Fruit fly (Drosophila melanogaster) whole organism, embryonic: ENCODE data around the gene CG6149.

Experiments
- CG10147 ChIP-seq: fragments of 200-800 bp; sonication (Bioruptor generic); optimal IDR thresholded peaks from 2 replicates; lab custom pipeline; 2019; ENCODE audit warnings: missing biosample characterization, mild to moderate bottlenecking, missing genetic modification characterization, moderate library complexity
- CG10267 ChIP-seq: fragments of 200-800 bp; sonication (Bioruptor generic); optimal IDR thresholded peaks from 2 replicates; lab custom pipeline; 2018; ENCODE audit warnings: missing biosample characterization, mild to moderate bottlenecking, missing genetic modification characterization, moderate library complexity
- CG11093 ChIP-seq: fragments of 200-800 bp; sonication (Bioruptor generic); IDR thresholded peaks from 3 replicates; pipeline ENCODE4 v1.3.6; 2022; ENCODE audit warnings: missing biosample characterization, missing genetic modification characterization
- CG11723 ChIP-seq: fragments of 200-800 bp; sonication (Bioruptor generic); optimal IDR thresholded peaks from 2 replicates; lab custom pipeline; 2017; ENCODE audit warnings: missing biosample characterization, mild to moderate bottlenecking, missing genetic modification characterization
- CG12236 ChIP-seq: fragments of 200-800 bp; sonication (Bioruptor generic); optimal IDR thresholded peaks from 2 replicates; lab custom pipeline; 2016; ENCODE audit warnings: missing biosample characterization, missing genetic modification characterization
- CG13775 ChIP-seq: fragments of 200-800 bp; sonication (Bioruptor generic); optimal IDR thresholded peaks from 3 replicates; lab custom pipeline; 2017; ENCODE audit warnings: missing biosample characterization, mild to moderate bottlenecking, missing genetic modification characterization
- CG14050 ChIP-seq: fragments of 200-800 bp; sonication (Bioruptor generic); IDR thresholded peaks from 3 replicates; pipeline ENCODE4 v1.3.6; 2022; ENCODE audit warnings: missing biosample characterization, missing genetic modification characterization
- CG15601 ChIP-seq: fragments of 200-800 bp; sonication (Bioruptor generic); optimal IDR thresholded peaks from 3 replicates; lab custom pipeline; 2019; ENCODE audit warnings: missing biosample characterization, mild to moderate bottlenecking, missing genetic modification characterization, moderate library complexity
- CG1647 ChIP-seq: fragments of 200-800 bp; sonication (Bioruptor generic); optimal IDR thresholded peaks from 3 replicates; lab custom pipeline; 2016; ENCODE audit warnings: missing biosample characterization, missing genetic modification characterization
- CG17186 ChIP-seq: fragments of 200-800 bp; sonication (Bioruptor generic); optimal IDR thresholded peaks from 3 replicates; lab custom pipeline; 2017; ENCODE audit warnings: missing biosample characterization, missing genetic modification reagents, missing genetic modification characterization
- CG17328 ChIP-seq: fragments of 200-800 bp; sonication (Bioruptor generic); IDR thresholded peaks from 2 replicates; pipeline ENCODE4 v1.3.6; 2022; ENCODE audit warnings: missing biosample characterization, missing genetic modification characterization
- CG17568 ChIP-seq: fragments of 200-800 bp; sonication (Bioruptor generic); optimal IDR thresholded peaks from 2 replicates; lab custom pipeline; 2018; ENCODE audit warnings: missing biosample characterization, mild to moderate bottlenecking, missing genetic modification characterization, moderate library complexity
- CG17829 ChIP-seq: fragments of 200-800 bp; optimal IDR thresholded peaks from 2 replicates; lab custom pipeline; 2019; ENCODE audit warnings: missing biosample characterization, mild to moderate bottlenecking, missing genetic modification characterization, moderate library complexity
- CG2120 ChIP-seq: fragments of 200-800 bp; sonication (Bioruptor generic); optimal IDR thresholded peaks from 3 replicates; lab custom pipeline; 2016; ENCODE audit warnings: missing biosample characterization, missing genetic modification characterization
- CG2712 ChIP-seq: fragments of 200-800 bp; optimal IDR thresholded peaks from 3 replicates; lab custom pipeline; 2019; ENCODE audit warnings: missing biosample characterization, mild to moderate bottlenecking, missing genetic modification characterization, moderate library complexity
- CG31441 ChIP-seq: fragments of 200-800 bp; sonication (Bioruptor generic); IDR thresholded peaks from 2 replicates; pipeline ENCODE4 v1.3.6; 2022; ENCODE audit warnings: missing biosample characterization, missing genetic modification characterization
- CG32767 ChIP-seq: fragments of 200-800 bp; sonication (Bioruptor generic); IDR thresholded peaks from 2 replicates; pipeline ENCODE4 v1.3.6; 2022; ENCODE audit warnings: missing biosample characterization, missing genetic modification characterization
- CG33557 ChIP-seq: fragments of 200-800 bp; sonication (Bioruptor generic); optimal IDR thresholded peaks from 2 replicates; lab custom pipeline; 2019; ENCODE audit warnings: missing biosample characterization, mild to moderate bottlenecking, missing genetic modification characterization, moderate library complexity
- CG5245 ChIP-seq: fragments of 200-800 bp; sonication (Bioruptor generic); optimal IDR thresholded peaks from 3 replicates; lab custom pipeline; 2016; ENCODE audit warnings: missing biosample characterization, missing genetic modification characterization
- CG6654 ChIP-seq: fragments of 200-800 bp; sonication (Bioruptor generic); optimal IDR thresholded peaks from 2 replicates; lab custom pipeline; 2017; ENCODE audit warnings: missing biosample characterization, mild to moderate bottlenecking, missing genetic modification characterization
- CG6813 ChIP-seq: fragments of 200-800 bp; sonication (Bioruptor generic); optimal IDR thresholded peaks from 2 replicates; lab custom pipeline; 2017; ENCODE audit warnings: missing biosample characterization, missing genetic modification characterization, mild to moderate bottlenecking, moderate library complexity, missing genetic modification reagents
- CG7556 ChIP-seq: fragments of 200-800 bp; sonication (Bioruptor generic); optimal IDR thresholded peaks from 2 replicates; lab custom pipeline; 2017; ENCODE audit warnings: missing biosample characterization, mild to moderate bottlenecking, missing genetic modification characterization
- CG8089 ChIP-seq: fragments of 200-800 bp; sonication (Bioruptor generic); optimal IDR thresholded peaks from 3 replicates; lab custom pipeline; 2016; ENCODE audit warnings: missing biosample characterization, missing genetic modification characterization
- D19A ChIP-seq: fragments of 200-800 bp; optimal IDR thresholded peaks from 3 replicates; lab custom pipeline; 2019; ENCODE audit warnings: missing biosample characterization, mild to moderate bottlenecking, missing genetic modification characterization, moderate library complexity
- Dip3 ChIP-seq: fragments of 200-800 bp; sonication (Bioruptor generic); optimal IDR thresholded peaks from 3 replicates; lab custom pipeline; 2016; ENCODE audit warnings: missing biosample characterization, missing genetic modification characterization
- Fer3 ChIP-seq: fragments of 200-800 bp; sonication (Bioruptor generic); optimal IDR thresholded peaks from 2 replicates; lab custom pipeline; 2018; ENCODE audit warnings: missing biosample characterization, mild to moderate bottlenecking, missing genetic modification characterization, moderate library complexity
- Gug ChIP-seq: fragments of 200-800 bp; sonication (Bioruptor generic); IDR thresholded peaks from 4 replicates; pipeline ENCODE4 v1.3.6; 2022; ENCODE audit warnings: missing biosample characterization, missing genetic modification characterization
- HHEX ChIP-seq: fragments of 200-800 bp; sonication (Bioruptor generic); optimal IDR thresholded peaks from 3 replicates; lab custom pipeline; 2017; ENCODE audit warnings: missing biosample characterization, mild to moderate bottlenecking, missing genetic modification characterization, missing genetic modification reagents
- Hr51 ChIP-seq, 2 experiments: fragments of 200-800 bp; sonication (Bioruptor generic); optimal IDR thresholded peaks; 2 replicates in 1 of 2; 3 replicates in 1 of 2; lab custom pipeline; 2016 to 2018; ENCODE audit warnings: missing biosample characterization in 2 of 2, missing genetic modification characterization in 2 of 2, mild to moderate bottlenecking in 1 of 2, moderate library complexity in 1 of 2
- Hr78 ChIP-seq, 2 experiments: fragments of 200-800 bp in 1 of 2; fragments of >200 bp in 1 of 2; sonication (Bioruptor generic) in 1 of 2; optimal IDR thresholded peaks; 2 replicates each; lab custom pipeline; 2017 to 2019; ENCODE audit warnings: missing biosample characterization in 2 of 2, missing genetic modification characterization in 2 of 2, mild to moderate bottlenecking in 1 of 2, moderate library complexity in 1 of 2
- MBD-R2 ChIP-seq: fragments of 200-800 bp; sonication (Bioruptor generic); IDR thresholded peaks from 2 replicates; pipeline ENCODE4 v1.3.6; 2022; ENCODE audit warnings: missing biosample characterization, missing genetic modification characterization
- Opbp ChIP-seq: fragments of 200-800 bp; sonication (Bioruptor generic); IDR thresholded peaks from 3 replicates; pipeline ENCODE4 v1.3.6; 2022; ENCODE audit warnings: missing biosample characterization, missing genetic modification characterization; ENCODE audit not compliant: partially characterized antibody
- Sox100B ChIP-seq: fragments of 200-800 bp; sonication (Bioruptor generic); optimal IDR thresholded peaks from 3 replicates; lab custom pipeline; 2018; ENCODE audit warnings: missing biosample characterization, mild to moderate bottlenecking, missing genetic modification characterization
- bowl ChIP-seq: fragments of 200-800 bp; sonication (Bioruptor generic); IDR thresholded peaks from 2 replicates; pipeline ENCODE4 v1.3.6; 2022; ENCODE audit warnings: missing biosample characterization, missing genetic modification characterization
- cad ChIP-seq: fragments of >200 bp; optimal IDR thresholded peaks from 2 replicates; lab custom pipeline; 2017; ENCODE audit warnings: missing biosample characterization, missing genetic modification characterization
- dmrt99B ChIP-seq: fragments of 200-800 bp; sonication (Bioruptor generic); optimal IDR thresholded peaks from 2 replicates; lab custom pipeline; 2018; ENCODE audit warnings: missing biosample characterization, mild to moderate bottlenecking, missing genetic modification characterization, moderate library complexity
- grau ChIP-seq: fragments of 200-800 bp; optimal IDR thresholded peaks from 3 replicates; lab custom pipeline; 2019; ENCODE audit warnings: missing biosample characterization, mild to moderate bottlenecking, missing genetic modification characterization, moderate library complexity
- hkb ChIP-seq, 2 experiments: fragments of 200-800 bp in 1 of 2; fragments of >200 bp in 1 of 2; sonication (Bioruptor generic) in 1 of 2; IDR thresholded peaks in 1 of 2; optimal IDR thresholded peaks in 1 of 2; 2 replicates each; pipeline versions ENCODE4 v1.3.6 to Lab custom; 2017 to 2022; ENCODE audit warnings: missing biosample characterization in 1 of 2, missing genetic modification characterization in 1 of 2
- ind ChIP-seq: fragments of 200-800 bp; sonication (Bioruptor generic); optimal IDR thresholded peaks from 3 replicates; lab custom pipeline; 2016; ENCODE audit warnings: missing biosample characterization, missing genetic modification characterization
- jigr1 ChIP-seq: fragments of 200-800 bp; sonication (Bioruptor generic); IDR thresholded peaks from 3 replicates; pipeline ENCODE4 v1.3.6; 2022; ENCODE audit warnings: missing biosample characterization, missing genetic modification characterization
- lab ChIP-seq: fragments of 200-800 bp; sonication (Bioruptor generic); optimal IDR thresholded peaks from 3 replicates; lab custom pipeline; 2017; ENCODE audit warnings: missing biosample characterization, missing genetic modification characterization, mild to moderate bottlenecking, moderate library complexity, missing genetic modification reagents
- maf-S ChIP-seq: fragments of 200-800 bp; sonication (Bioruptor generic); optimal IDR thresholded peaks from 2 replicates; lab custom pipeline; 2016; ENCODE audit warnings: missing biosample characterization, missing genetic modification characterization
- mam ChIP-seq: fragments of 200-800 bp; sonication (Bioruptor generic); optimal IDR thresholded peaks from 3 replicates; lab custom pipeline; 2016; ENCODE audit warnings: missing biosample characterization, missing genetic modification characterization
- pan ChIP-seq, 4 experiments: fragments of >200 bp in 3 of 4; fragments of 200-800 bp in 1 of 4; sonication (Bioruptor generic) in 1 of 4; optimal IDR thresholded peaks in 3 of 4; IDR thresholded peaks in 1 of 4; 2 replicates each; pipeline versions ENCODE4 v1.3.6 to Lab custom; 2017 to 2022; ENCODE audit warnings: missing biosample characterization in 2 of 4, missing genetic modification characterization in 2 of 4, mixed read lengths in 1 of 4
- pb ChIP-seq: fragments of 200-800 bp; sonication (Bioruptor generic); optimal IDR thresholded peaks from 3 replicates; lab custom pipeline; 2016; ENCODE audit warnings: missing biosample characterization, missing genetic modification characterization
- phol ChIP-seq: fragments of 200-800 bp; sonication (Bioruptor generic); optimal IDR thresholded peaks from 3 replicates; lab custom pipeline; 2018; ENCODE audit warnings: missing biosample characterization, mild to moderate bottlenecking, missing genetic modification characterization, moderate library complexity
- unpg ChIP-seq: fragments of 200-800 bp; sonication (Bioruptor generic); optimal IDR thresholded peaks from 3 replicates; lab custom pipeline; 2018; ENCODE audit warnings: missing biosample characterization, mild to moderate bottlenecking, missing genetic modification characterization, moderate library complexity

Gene CG6149

dm6 chr3L:11450535-11450934, 15.3 kb upstream of the CG6149 start (continued):
- peak in 1 of 2 experiments; percentile 53 for TF ChIP-seq Hr51 (GFP tag; optimal IDR thresholded peaks at IDR 0.05; lab: Kevin White, UChicago)
- peak; percentile 47 for TF ChIP-seq phol (tag; lab: Kevin White, UChicago)
- no peak for TF ChIP-seq Hr78 (GFP tag; optimal IDR thresholded peaks at IDR 0.05; lab: Kevin White, UChicago)
- no peak for TF ChIP-seq cad (GFP tag; lab: Kevin White, UChicago)
- no peak for TF ChIP-seq hkb (optimal IDR thresholded peaks at IDR 0.05; lab: Kevin White, UChicago)
- TF ChIP-seq hkb (GFP tag; IDR thresholded peaks at IDR 0.05; lab: Robert Waterston, UW): 0 out of 2 replicates have a peak, but pooled peaks have one; percentile 20
- no peak for TF ChIP-seq maf-S (GFP tag; lab: Kevin White, UChicago)
- TF ChIP-seq CG5245 (GFP tag; lab: Kevin White, UChicago): no peak
- TF ChIP-seq grau (tag; lab: Kevin White, UChicago): peak; percentile 54
- peak; percentile 58 for TF ChIP-seq dmrt99B (tag; lab: Kevin White, UChicago)
- peak; percentile 49 for TF ChIP-seq CG10267 (tag; lab: Kevin White, UChicago)
- TF ChIP-seq CG7556 (GFP tag; lab: Kevin White, UChicago): peak; percentile 48
- TF ChIP-seq CG15601 (tag; lab: Kevin White, UChicago): peak; percentile 3
- TF ChIP-seq CG11093: no peak
- peak; percentile 38 for TF ChIP-seq Sox100B (GFP tag; lab: Kevin White, UChicago)
- no peak for TF ChIP-seq Opbp (GFP tag; lab: Robert Waterston, UW)
- no peak for TF ChIP-seq mam
- no peak for TF ChIP-seq jigr1 (GFP tag; lab: Robert Waterston, UW)
- peak; percentile 37 for TF ChIP-seq CG10147 (GFP tag; lab: Kevin White, UChicago)
- TF ChIP-seq CG8089 (GFP tag; lab: Kevin White, UChicago): no peak
- no peak for TF ChIP-seq CG17568 (GFP tag; lab: Kevin White, UChicago)
- no peak for TF ChIP-seq pb (GFP tag; lab: Kevin White, UChicago)
- TF ChIP-seq MBD-R2 (GFP tag; lab: Robert Waterston, UW): no peak
- TF ChIP-seq CG6813 (GFP tag; lab: Kevin White, UChicago): peak; percentile 35
- peak; percentile 24 for TF ChIP-seq CG13775 (GFP tag; lab: Kevin White, UChicago)
- peak; percentile 51 for TF ChIP-seq unpg (GFP tag; lab: Kevin White, UChicago)
- TF ChIP-seq CG17186 (GFP tag; lab: Kevin White, UChicago): no peak

DNA sequence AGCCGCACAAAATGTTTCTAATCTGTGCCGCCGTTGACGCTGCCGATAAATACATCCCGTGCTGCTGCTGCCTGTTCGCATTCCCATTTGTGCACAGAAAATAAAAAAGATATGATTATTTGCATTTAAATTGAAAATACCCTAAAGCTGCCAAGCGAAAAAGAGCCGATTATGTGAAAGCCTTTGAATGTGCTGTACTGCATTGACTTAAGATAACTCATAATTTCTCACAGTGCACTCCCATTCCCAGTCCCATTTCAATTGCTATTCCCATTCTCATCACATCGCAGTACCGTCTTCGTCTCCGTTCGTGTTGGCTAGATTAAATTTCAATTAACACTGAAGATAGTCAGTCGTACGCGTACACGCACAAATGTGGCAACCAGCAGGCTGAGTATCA, 13.7 kb upstream of the CG6149 start:
- peak; percentile 69 for TF ChIP-seq Gug (GFP tag; lab: Robert Waterston, UW)
- TF ChIP-seq CG1647: peak; percentile 53
- TF ChIP-seq CG17328 (GFP tag; lab: Robert Waterston, UW): peak; percentile 84
- no peak for TF ChIP-seq CG33557 (GFP tag; lab: Kevin White, UChicago)
- TF ChIP-seq Fer3 (tag; lab: Kevin White, UChicago): peak; percentile 52
- TF ChIP-seq CG31441: peak; percentile 51; the same call in 1 of the 2 replicates
- TF ChIP-seq CG17829 (tag; lab: Kevin White, UChicago): peak; percentile 32
- peak; percentile 67 for TF ChIP-seq lab (GFP tag; lab: Kevin White, UChicago)
- peak; percentile 17 to 48 for TF ChIP-seq Hr51 (GFP tag; optimal IDR thresholded peaks at IDR 0.05; lab: Kevin White, UChicago)
- peak; percentile 34 for TF ChIP-seq CG13775 (GFP tag; lab: Kevin White, UChicago)
- TF ChIP-seq CG12236: peak; percentile 13
- TF ChIP-seq CG2712 (tag; lab: Kevin White, UChicago): peak; percentile 64
- peak; percentile 29 for TF ChIP-seq CG6813 (GFP tag; lab: Kevin White, UChicago)
- no peak for TF ChIP-seq pan (optimal IDR thresholded peaks at IDR 0.05; lab: Kevin White, UChicago)
- TF ChIP-seq pan (GFP tag; optimal IDR thresholded peaks at IDR 0.05 in 1 of 2, IDR thresholded peaks at IDR 0.05 in 1 of 2): peak in 1 of 2 experiments; percentile 56
- TF ChIP-seq CG2120: peak; percentile 53
- TF ChIP-seq Dip3 (GFP tag; lab: Kevin White, UChicago): peak; percentile 2
- peak; percentile 34 for TF ChIP-seq HHEX (GFP tag; lab: Kevin White, UChicago)
- TF ChIP-seq CG14050 (GFP tag; lab: Robert Waterston, UW): peak; percentile 19; the same call in 1 of the 3 replicates
- peak; percentile 31 for TF ChIP-seq D19A (tag; lab: Kevin White, UChicago)
- TF ChIP-seq ind: peak; percentile 56
- peak; percentile 12 for TF ChIP-seq CG11723 (GFP tag; lab: Kevin White, UChicago)
- TF ChIP-seq bowl (GFP tag; lab: Robert Waterston, UW): peak; percentile 29; the same call in 1 of the 2 replicates
- peak; percentile 53 for TF ChIP-seq phol (tag; lab: Kevin White, UChicago)
- TF ChIP-seq CG32767 (GFP tag; lab: Robert Waterston, UW): peak; percentile 30; the same call in 1 of the 2 replicates
- peak; percentile 31 for TF ChIP-seq CG6654 (GFP tag; lab: Kevin White, UChicago)
